Fruit fly (Drosophila melanogaster): ENCODE measurements around the gene CG10000.
"Not testable (repeated sequence)": the region's sequence is repeated elsewhere in the genome, so short reads cannot be mapped to it uniquely, and the experiment has no call there.

DNA sequence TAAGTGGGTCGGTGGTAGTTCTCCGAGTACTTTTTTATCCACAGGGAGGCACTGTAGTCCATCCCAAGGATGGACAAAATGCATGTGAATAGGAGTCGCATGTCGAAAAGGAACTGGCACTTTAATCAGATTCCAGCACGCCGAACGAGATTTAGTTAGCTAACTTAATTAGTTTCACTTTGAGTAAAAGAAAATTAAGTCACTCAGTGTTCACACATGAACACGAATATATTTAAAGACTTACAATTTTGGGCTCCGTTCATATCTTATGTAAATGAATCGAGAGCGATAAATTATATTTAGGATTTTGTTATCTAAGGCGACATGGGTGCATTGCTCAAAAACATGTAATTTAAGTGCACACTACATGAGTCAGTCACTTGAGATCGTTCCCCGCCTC lies 6.7 kb upstream of the CG10000 start, which contains the start of gene aqrs:
- TF ChIP-seq CG33017 (tag; optimal IDR thresholded peaks at IDR 0.05); CG1620 (GFP tag; optimal IDR thresholded peaks at IDR 0.05); tj (GFP tag; optimal IDR thresholded peaks at IDR 0.05); Hr96 (GFP tag; optimal IDR thresholded peaks at IDR 0.05); bab1 (GFP tag; optimal IDR thresholded peaks at IDR 0.05); pad (GFP tag; optimal IDR thresholded peaks at IDR 0.05): not testable (repeated sequence)
